Fruit fly (Drosophila melanogaster) whole organism, embryonic: ENCODE data around the gene CG46506.
"Not testable (repeated sequence)": the region's sequence is repeated elsewhere in the genome, so short reads cannot be mapped to it uniquely, and the experiment has no call there.

Experiments
- Bgb ChIP-seq: fragments of 200-800 bp; sonication (Bioruptor generic); IDR thresholded peaks from 2 replicates; pipeline ENCODE4 v1.3.6; 2022; ENCODE audit warnings: missing biosample characterization, missing genetic modification characterization; ENCODE audit not compliant: partially characterized antibody
- CG10321 ChIP-seq: fragments of 200-800 bp; sonication (Bioruptor generic); IDR thresholded peaks from 2 replicates; pipeline ENCODE4 v1.3.6; 2022; ENCODE audit warnings: missing biosample characterization, missing genetic modification characterization
- CG11456 ChIP-seq: fragments of 200-800 bp; sonication (Bioruptor generic); IDR thresholded peaks from 3 replicates; pipeline ENCODE4 v1.3.6; 2022; ENCODE audit warnings: missing biosample characterization, missing genetic modification characterization
- CG16813 ChIP-seq: fragments of 200-800 bp; sonication (Bioruptor generic); IDR thresholded peaks from 3 replicates; pipeline ENCODE4 v1.3.6; 2022; ENCODE audit warnings: missing biosample characterization, missing genetic modification characterization; ENCODE audit not compliant: partially characterized antibody
- CG17912 ChIP-seq: fragments of 200-800 bp; sonication (Bioruptor generic); optimal IDR thresholded peaks from 2 replicates; lab custom pipeline; 2018; ENCODE audit warnings: missing biosample characterization, mild to moderate bottlenecking, missing genetic modification characterization
- CG3407 ChIP-seq: fragments of 200-800 bp; sonication (Bioruptor generic); optimal IDR thresholded peaks from 2 replicates; lab custom pipeline; 2018; ENCODE audit warnings: missing biosample characterization, mild to moderate bottlenecking, missing genetic modification characterization
- Dip3 ChIP-seq: fragments of 200-800 bp; sonication (Bioruptor generic); optimal IDR thresholded peaks from 3 replicates; lab custom pipeline; 2016; ENCODE audit warnings: missing biosample characterization, missing genetic modification characterization
- Hr78 ChIP-seq, 2 experiments: fragments of 200-800 bp in 1 of 2; fragments of >200 bp in 1 of 2; sonication (Bioruptor generic) in 1 of 2; optimal IDR thresholded peaks; 2 replicates each; lab custom pipeline; 2017 to 2019; ENCODE audit warnings: missing biosample characterization in 2 of 2, missing genetic modification characterization in 2 of 2, mild to moderate bottlenecking in 1 of 2, moderate library complexity in 1 of 2
- Mrtf ChIP-seq: fragments of 200-800 bp; sonication (Bioruptor generic); IDR thresholded peaks from 3 replicates; pipeline ENCODE4 v1.3.6; 2022; ENCODE audit warnings: missing biosample characterization, missing genetic modification characterization
- Neu2 ChIP-seq: fragments of 200-800 bp; sonication (Bioruptor generic); optimal IDR thresholded peaks from 3 replicates; lab custom pipeline; 2016; ENCODE audit warnings: missing biosample characterization, missing genetic modification characterization, borderline replicate concordance
- ci ChIP-seq: fragments of 200-800 bp; sonication (Bioruptor generic); IDR thresholded peaks from 3 replicates; pipeline ENCODE4 v1.3.6; 2022; ENCODE audit warnings: missing biosample characterization, missing genetic modification characterization
- mam ChIP-seq: fragments of 200-800 bp; sonication (Bioruptor generic); optimal IDR thresholded peaks from 3 replicates; lab custom pipeline; 2016; ENCODE audit warnings: missing biosample characterization, missing genetic modification characterization
- slou ChIP-seq: fragments of 200-800 bp; sonication (Bioruptor generic); optimal IDR thresholded peaks from 3 replicates; lab custom pipeline; 2016; ENCODE audit warnings: missing biosample characterization, missing genetic modification characterization

dm6 chrX:22147489-22147888 lies 10.2 kb upstream of the CG46506 start, which contains the start of gene CG46504:
- TF ChIP-seq Bgb (GFP tag; lab: Robert Waterston, UW); CG10321 (GFP tag; lab: Robert Waterston, UW); CG17912 (GFP tag; lab: Kevin White, UChicago); Hr78 (GFP tag; optimal IDR thresholded peaks at IDR 0.05; lab: Kevin White, UChicago); CG3407; mam; Neu2 (GFP tag; lab: Kevin White, UChicago); CG16813 (GFP tag; lab: Robert Waterston, UW); Mrtf (GFP tag; lab: Robert Waterston, UW); slou; Dip3 (GFP tag; lab: Kevin White, UChicago); ci (GFP tag; lab: Robert Waterston, UW); CG11456 (GFP tag; lab: Robert Waterston, UW): not testable (repeated sequence)
